Worm (Caenorhabditis elegans) whole organism, L1 larva: Measurements from ENCODE around the gene C33A12.3.
A peak's percentile ranks its signal among the peaks of the same experiment; 100 is the strongest.

Experiments
- elt-3 ChIP-seq, 6 experiments: fragments of 150-350 bp in 1 of 6; sonication (generic microtip); optimal IDR thresholded peaks; 2 replicates each; lab custom pipeline; 2017 to 2018; ENCODE audit warnings: missing biosample characterization in 6 of 6, missing genetic modification characterization in 6 of 6, inconsistent platforms in 1 of 6
- lin-15B ChIP-seq: fragments of 150-350 bp; sonication (generic microtip); optimal IDR thresholded peaks from 3 replicates; lab custom pipeline; 2014; ENCODE audit warnings: missing biosample characterization, missing genetic modification characterization
- rnt-1 ChIP-seq: sonication (generic microtip); optimal IDR thresholded peaks from 2 replicates; lab custom pipeline; 2016; ENCODE audit warnings: mild to moderate bottlenecking, missing genetic modification characterization, moderate library complexity, missing compliant biosample characterization

DNA sequence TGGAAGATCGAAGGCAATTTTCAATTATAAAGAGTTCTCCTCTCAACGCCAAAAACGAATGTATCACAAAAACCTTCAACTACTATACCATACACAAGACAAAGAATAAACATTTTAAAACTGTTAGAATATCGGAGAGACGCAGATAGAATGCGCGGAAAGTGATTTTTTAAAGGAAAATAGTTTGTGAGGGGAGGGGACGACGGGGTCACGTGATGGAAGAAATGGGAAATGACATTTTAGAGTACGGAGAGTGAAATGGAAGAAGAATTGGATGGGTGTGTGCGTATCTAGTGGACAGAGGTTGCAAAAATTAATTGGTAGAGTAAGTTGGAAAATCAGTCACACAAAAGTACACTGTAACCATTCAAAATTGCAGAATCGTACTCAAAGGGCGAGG lies 21.5 kb upstream of the C33A12.3 start:
- TF ChIP-seq rnt-1 (tag; lab: Kevin White, UChicago): peak; percentile 26
- TF ChIP-seq elt-3 (tag; optimal IDR thresholded peaks at IDR 0.05; lab: Kevin White, UChicago): peak in 2 of 6 experiments; percentile 57 to 82
- TF ChIP-seq lin-15B (tag; lab: Kevin White, UChicago): no peak
